Worm (Caenorhabditis elegans) whole organism, L4 larva: ENCODE data around the gene F42F12.3.
A peak's percentile ranks its signal among the peaks of the same experiment; 100 is the strongest.

ENCODE experiments used
- D1046.2 ChIP-seq: fragments of 200-800 bp; sonication (Bioruptor generic); IDR thresholded peaks from 2 replicates; pipeline ENCODE4 v1.3.6; 2022; ENCODE audit warnings: missing genetic modification characterization, missing compliant biosample characterization
- F44E2.7 ChIP-seq: fragments of 200-800 bp; sonication (Bioruptor generic); IDR thresholded peaks from 2 replicates; pipeline ENCODE4 v2.1.2; 2022; ENCODE audit warnings: missing genetic modification characterization, missing compliant biosample characterization
- F49E8.2 ChIP-seq: sonication (generic microtip); optimal IDR thresholded peaks from 2 replicates; lab custom pipeline; 2016; ENCODE audit warnings: missing compliant biosample characterization, mild to moderate bottlenecking, missing genetic modification characterization, borderline replicate concordance
- ZK337.2 ChIP-seq: fragments of 200-800 bp; sonication (Bioruptor generic); IDR thresholded peaks from 2 replicates; pipeline ENCODE4 v1.3.6; 2022; ENCODE audit warnings: missing genetic modification reagents, missing genetic modification characterization, missing compliant biosample characterization
- ama-1 ChIP-seq: fragments of 150-350 bp; optimal IDR thresholded peaks from 2 replicates; lab custom pipeline; 2014; ENCODE audit warnings: inconsistent platforms, mixed read lengths
- attf-4 ChIP-seq: sonication (generic microtip); optimal IDR thresholded peaks from 3 replicates; lab custom pipeline; 2017; ENCODE audit warnings: missing biosample characterization, missing genetic modification characterization
- ceh-20 ChIP-seq: fragments of 200-800 bp; sonication (Bioruptor generic); IDR thresholded peaks from 2 replicates; pipeline ENCODE4 v1.3.6; 2022; ENCODE audit warnings: missing genetic modification reagents, missing genetic modification characterization, missing compliant biosample characterization
- ceh-32 ChIP-seq: sonication (generic microtip); optimal IDR thresholded peaks from 2 replicates; lab custom pipeline; 2016; ENCODE audit warnings: mild to moderate bottlenecking, missing genetic modification characterization, missing compliant biosample characterization; ENCODE audit not compliant: poor library complexity
- ceh-44 ChIP-seq: fragments of 200-800 bp; sonication (Bioruptor generic); IDR thresholded peaks from 2 replicates; pipeline ENCODE4 v1.3.6; 2022; ENCODE audit warnings: missing genetic modification reagents, missing genetic modification characterization, missing compliant biosample characterization
- daf-19 ChIP-seq: fragments of 200-800 bp; sonication (Bioruptor generic); conservative IDR thresholded peaks from 2 replicates; pipeline ENCODE4 v1.3.6; 2022; ENCODE audit warnings: missing genetic modification characterization, missing compliant biosample characterization
- daf-8 ChIP-seq: fragments of 200-800 bp; sonication (Bioruptor generic); IDR thresholded peaks from 2 replicates; pipeline ENCODE4 v1.3.6; 2022; ENCODE audit warnings: missing genetic modification characterization, missing compliant biosample characterization
- dmd-8 ChIP-seq: fragments of 200-800 bp; sonication (Bioruptor generic); IDR thresholded peaks from 2 replicates; pipeline ENCODE4 v1.3.6; 2022; ENCODE audit warnings: missing genetic modification characterization, missing compliant biosample characterization
- duxl-1 ChIP-seq: sonication (generic microtip); optimal IDR thresholded peaks from 2 replicates; lab custom pipeline; 2016; ENCODE audit warnings: mild to moderate bottlenecking, missing genetic modification characterization, moderate library complexity, missing compliant biosample characterization; ENCODE audit not compliant: poor library complexity
- fos-1 ChIP-seq: fragments of 150-350 bp; optimal IDR thresholded peaks from 2 replicates; lab custom pipeline; 2014; ENCODE audit warnings: missing biosample characterization, missing genetic modification characterization
- jun-1 ChIP-seq: fragments of 150-350 bp; optimal IDR thresholded peaks from 2 replicates; lab custom pipeline; 2014; ENCODE audit warnings: missing biosample characterization, missing genetic modification reagents, missing genetic modification characterization
- lim-7 ChIP-seq: fragments of 200-800 bp; sonication (Bioruptor generic); IDR thresholded peaks from 2 replicates; pipeline ENCODE4 v1.3.6; 2022; ENCODE audit warnings: missing genetic modification characterization, missing compliant biosample characterization
- lin-1 ChIP-seq: fragments of 200-800 bp; sonication (Bioruptor generic); IDR thresholded peaks from 2 replicates; pipeline ENCODE4 v1.3.6; 2022; ENCODE audit warnings: missing genetic modification reagents, missing genetic modification characterization, missing compliant biosample characterization
- lin-39 ChIP-seq: fragments of 150-350 bp; optimal IDR thresholded peaks from 2 replicates; lab custom pipeline; 2014; ENCODE audit warnings: missing biosample characterization, missing genetic modification reagents, missing genetic modification characterization
- madf-5 ChIP-seq, 2 experiments: fragments of 200-800 bp; sonication (Bioruptor generic); IDR thresholded peaks; 2 replicates each; pipeline ENCODE4 v1.3.6; 2022; ENCODE audit warnings: missing compliant biosample characterization in 2 of 2, missing genetic modification characterization in 2 of 2
- mes-2 ChIP-seq: sonication (generic microtip); optimal IDR thresholded peaks from 2 replicates; lab custom pipeline; 2016; ENCODE audit warnings: missing genotype, mild to moderate bottlenecking, missing genetic modification characterization, missing compliant biosample characterization; ENCODE audit not compliant: poor library complexity, severe bottlenecking
- mxl-3 ChIP-seq: fragments of 200-800 bp; sonication (Bioruptor generic); optimal IDR thresholded peaks from 2 replicates; lab custom pipeline; 2018; ENCODE audit warnings: mild to moderate bottlenecking, missing genetic modification characterization, missing compliant biosample characterization
- nhr-11 ChIP-seq: fragments of 150-350 bp; optimal IDR thresholded peaks from 2 replicates; lab custom pipeline; 2014; ENCODE audit warnings: missing biosample characterization, missing genetic modification characterization
- nhr-6 ChIP-seq: fragments of 150-350 bp; optimal IDR thresholded peaks from 2 replicates; lab custom pipeline; 2014; ENCODE audit warnings: missing biosample characterization, missing genetic modification characterization
- pha-4 ChIP-seq, 2 experiments: fragments of 150-350 bp in 1 of 2; fragments of 200-800 bp in 1 of 2; sonication (Bioruptor generic) in 1 of 2; IDR thresholded peaks in 1 of 2; optimal IDR thresholded peaks in 1 of 2; 2 replicates each; pipeline versions ENCODE4 v1.3.6 to Lab custom; 2014 to 2022; ENCODE audit warnings: missing genetic modification characterization in 2 of 2, missing genetic modification reagents in 2 of 2, missing biosample characterization in 1 of 2, missing compliant biosample characterization in 1 of 2
- sdz-12 ChIP-seq: fragments of 200-800 bp; sonication (Bioruptor generic); optimal IDR thresholded peaks from 2 replicates; lab custom pipeline; 2018; ENCODE audit warnings: mild to moderate bottlenecking, missing genetic modification characterization, missing compliant biosample characterization
- set-16 ChIP-seq: fragments of 200-800 bp; sonication (Bioruptor generic); IDR thresholded peaks from 2 replicates; pipeline ENCODE4 v1.3.6; 2022; ENCODE audit warnings: missing genetic modification reagents, missing genetic modification characterization, missing compliant biosample characterization
- unc-130 ChIP-seq: sonication (generic microtip); optimal IDR thresholded peaks from 2 replicates; lab custom pipeline; 2016; ENCODE audit warnings: missing genetic modification reagents, missing genetic modification characterization, missing compliant biosample characterization
- unc-39 ChIP-seq: sonication (generic microtip); optimal IDR thresholded peaks from 2 replicates; lab custom pipeline; 2017; ENCODE audit warnings: missing biosample characterization, missing genetic modification characterization
- unc-62 ChIP-seq, 3 experiments: fragments of 150-350 bp in 1 of 3; sonication (generic microtip); optimal IDR thresholded peaks in 2 of 3; peaks in 1 of 3; 1 replicate in 1 of 3; 2 replicates in 2 of 3; lab custom pipeline; 2014 to 2017; ENCODE audit warnings: missing biosample characterization in 3 of 3, missing genetic modification characterization in 3 of 3, missing genetic modification reagents in 3 of 3, missing genotype in 1 of 3
- zag-1 ChIP-seq: fragments of 150-350 bp; optimal IDR thresholded peaks from 2 replicates; lab custom pipeline; 2014; ENCODE audit warnings: missing biosample characterization, missing genetic modification characterization
- zip-11 ChIP-seq: fragments of 200-800 bp; sonication (Bioruptor generic); IDR thresholded peaks from 2 replicates; pipeline ENCODE4 v1.3.6; 2022; ENCODE audit warnings: missing genetic modification characterization, missing compliant biosample characterization
- zip-2 ChIP-seq: fragments of 150-350 bp; optimal IDR thresholded peaks from 2 replicates; lab custom pipeline; 2014; ENCODE audit warnings: missing biosample characterization, missing genetic modification characterization
- ztf-11 ChIP-seq: fragments of 150-350 bp; optimal IDR thresholded peaks from 2 replicates; lab custom pipeline; 2014; ENCODE audit warnings: missing biosample characterization, missing genetic modification characterization

The F42F12.3 gene

DNA sequence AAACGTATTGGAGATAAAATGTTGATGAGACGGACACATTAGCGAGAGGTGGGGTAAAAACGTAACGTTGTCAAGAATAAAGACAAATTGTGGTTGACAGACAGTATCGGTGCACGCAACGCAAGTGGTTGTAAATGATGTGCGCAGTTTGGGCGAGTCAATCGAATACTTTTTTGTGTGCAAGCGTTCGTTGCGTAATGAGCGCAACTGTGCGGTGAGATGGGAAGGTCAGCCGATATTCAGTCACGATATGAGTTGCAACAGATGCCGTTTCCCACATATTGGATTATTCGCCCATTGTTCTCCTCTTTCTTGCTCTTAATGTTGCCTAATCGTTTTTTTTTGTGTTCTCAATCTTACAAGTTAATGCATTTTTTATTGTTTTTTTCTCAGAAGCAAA lies 29.6 kb upstream of the F42F12.3 start, which contains the start of gene ceh-40:
TSS of gene ceh-40 (minus strand) at position 41 of the 400 bp plus-strand sequence.
- no peak for TF ChIP-seq mes-2 (tag; lab: Kevin White, UChicago)
- TF ChIP-seq unc-62 (GFP tag; optimal IDR thresholded peaks at IDR 0.05 in 1 of 2; lab: Kevin White, UChicago), result peak in 1 of 2 experiments; percentile 48
- TF ChIP-seq unc-62 (tag; optimal IDR thresholded peaks at IDR 0.05; lab: Kevin White, UChicago), result no peak

DNA sequence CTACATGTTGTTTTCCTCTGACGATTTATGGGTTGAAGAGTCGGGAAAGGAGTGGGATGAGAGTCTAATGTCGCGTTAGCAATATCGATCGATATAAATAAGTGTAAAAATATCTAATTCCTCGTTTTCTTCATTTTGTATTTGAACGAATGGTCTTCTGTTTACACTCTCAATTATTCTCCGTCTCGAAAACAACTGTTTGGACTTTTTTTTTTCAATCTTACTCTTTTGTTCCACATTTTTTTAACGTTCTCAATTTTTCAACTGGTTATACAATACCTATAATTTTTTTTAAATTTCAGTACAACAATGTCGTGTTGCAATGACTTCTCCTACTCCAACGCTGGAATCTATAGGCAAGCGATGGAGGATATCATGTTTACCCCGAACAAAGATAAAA lies 29.0 kb upstream of the F42F12.3 start, which contains the start of gene F17A2.13:
TSS of gene F17A2.13 (plus strand) at position 301 of the 400 bp plus-strand sequence.
- TF ChIP-seq ceh-32 (no peak), mxl-3 (no peak), lin-1 (GFP tag; lab: Robert Waterston, UW) (no peak), D1046.2 (GFP tag; lab: Robert Waterston, UW) (no peak), sdz-12 (GFP tag; lab: Kevin White, UChicago) (no peak)

DNA sequence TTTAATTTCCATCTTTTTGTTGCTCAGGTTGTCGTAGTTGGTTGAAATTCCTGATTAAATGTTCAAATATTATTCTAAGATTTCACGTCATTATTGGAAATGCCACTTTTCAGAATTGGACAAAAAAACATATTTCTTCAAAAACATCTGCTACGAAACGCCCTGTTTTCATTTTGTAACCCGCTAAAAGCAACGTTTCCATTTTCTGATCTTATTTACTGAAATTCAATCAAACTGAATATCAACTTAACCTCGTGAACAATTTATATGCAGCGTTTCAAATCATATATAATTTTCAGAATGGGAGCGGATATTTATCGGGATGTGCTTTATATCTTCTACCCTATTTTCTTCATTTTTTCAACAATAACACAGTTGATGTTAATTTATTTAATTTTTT lies 26.9 kb upstream of the F42F12.3 start, which contains the start of gene srd-40:
TSS of gene srd-40 (plus strand) at position 301 of the 400 bp plus-strand sequence.
- TF ChIP-seq zag-1 (tag; lab: Kevin White, UChicago), result no peak
- TF ChIP-seq F49E8.2 (tag; lab: Kevin White, UChicago), result no peak
- TF ChIP-seq ama-1 (lab: Kevin White, UChicago), result no peak
- no peak for TF ChIP-seq lim-7
- no peak for TF ChIP-seq nhr-11 (tag; lab: Kevin White, UChicago)
- no peak for TF ChIP-seq set-16 (GFP tag; lab: Robert Waterston, UW)
- TF ChIP-seq unc-39, result no peak
- TF ChIP-seq duxl-1 (tag; lab: Kevin White, UChicago), result no peak

DNA sequence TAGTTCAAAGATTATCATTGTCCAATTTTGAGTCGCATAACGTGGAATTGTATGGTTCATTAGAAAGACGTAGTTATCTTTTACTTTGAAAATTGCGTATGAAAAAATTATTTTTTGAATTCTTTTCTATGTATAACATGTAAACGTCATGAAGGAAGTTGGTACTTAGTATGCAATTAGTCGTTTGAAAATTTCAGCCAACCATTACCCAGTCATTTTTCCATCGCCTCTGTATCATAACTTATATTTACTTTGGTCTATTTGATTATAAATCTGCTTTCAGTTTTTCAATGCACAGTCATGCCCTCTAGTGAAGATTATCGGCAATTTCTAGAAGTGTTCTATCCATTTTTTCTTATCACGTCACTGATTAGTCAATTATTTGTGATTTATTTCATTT lies 24.0 kb upstream of the F42F12.3 start, which contains the start of gene srd-41:
TSS of gene srd-41 (plus strand) at position 301 of the 400 bp plus-strand sequence.
- TF ChIP-seq ceh-20 (GFP tag; lab: Robert Waterston, UW) (no peak), madf-5 (GFP tag; IDR thresholded peaks at IDR 0.05; lab: Robert Waterston, UW) (no peak), ama-1 (lab: Kevin White, UChicago) (no peak), attf-4 (no peak), nhr-6 (no peak), mes-2 (tag; lab: Kevin White, UChicago) (no peak), ZK337.2 (GFP tag; lab: Robert Waterston, UW) (no peak), fos-1 (tag; lab: Kevin White, UChicago) (no peak), F44E2.7 (GFP tag; lab: Robert Waterston, UW) (no peak), ceh-32 (no peak), jun-1 (no peak), dmd-8 (GFP tag; lab: Robert Waterston, UW) (no peak), lin-39 (no peak), unc-130 (GFP tag; lab: Kevin White, UChicago) (no peak), daf-19 (GFP tag; lab: Robert Waterston, UW) (no peak), zip-2 (tag; lab: Kevin White, UChicago) (no peak), ceh-44 (GFP tag; lab: Robert Waterston, UW) (no peak), daf-8 (GFP tag; lab: Robert Waterston, UW) (no peak), ztf-11 (no peak), zip-11 (GFP tag; lab: Robert Waterston, UW) (no peak)

DNA sequence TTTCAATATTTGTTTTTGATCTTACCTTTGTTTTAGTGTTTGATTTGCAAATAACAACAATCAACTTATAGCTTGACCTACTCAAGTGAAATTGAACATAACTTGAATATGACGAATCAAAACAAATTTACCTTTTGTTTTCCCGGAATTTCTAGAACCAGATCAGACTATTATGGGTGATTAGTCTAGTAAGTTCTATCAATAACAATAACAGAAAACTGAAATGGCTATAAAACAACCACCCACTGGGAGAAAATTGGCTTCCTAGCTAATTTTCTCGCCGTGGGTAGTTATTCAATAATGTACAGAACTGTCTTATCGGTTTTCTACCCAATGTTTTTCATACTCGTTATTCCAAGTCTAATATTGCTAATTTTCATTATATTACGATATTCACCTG lies 21.7 kb upstream of the F42F12.3 start, which contains the start of gene srd-45:
TSS of gene srd-45 (plus strand) at position 301 of the 400 bp plus-strand sequence.
- TF ChIP-seq pha-4 (GFP tag; IDR thresholded peaks at IDR 0.05; lab: Robert Waterston, UW) (no peak), pha-4 (tag; optimal IDR thresholded peaks at IDR 0.05; lab: Kevin White, UChicago) (no peak), unc-62 (GFP tag; optimal IDR thresholded peaks at IDR 0.05 in 1 of 2; lab: Kevin White, UChicago) (peak in 1 of 2 experiments; percentile 7), unc-62 (tag; optimal IDR thresholded peaks at IDR 0.05; lab: Kevin White, UChicago) (no peak), nhr-11 (tag; lab: Kevin White, UChicago) (no peak)
